Fruit fly (Drosophila melanogaster) whole organism, larva: ENCODE data around the gene Grp170.

Experiments
- noc ChIP-seq: fragments of 200-800 bp; sonication (Bioruptor generic); optimal IDR thresholded peaks from 3 replicates; lab custom pipeline; 2019; ENCODE audit warnings: missing biosample characterization, mild to moderate bottlenecking, missing genetic modification characterization, moderate library complexity

Gene Grp170

dm6 chrX:2289134-2289533, 14.3 kb upstream of the Grp170 start:
- no peak for TF ChIP-seq noc (tag; lab: Kevin White, UChicago)

- no peak for TF ChIP-seq noc (tag; lab: Kevin White, UChicago)
Measured at dm6 chrX:2288327-2288726, 13.5 kb upstream of the Grp170 start.

dm6 chrX:2286985-2287384, 12.1 kb upstream of the Grp170 start:
- TF ChIP-seq noc (tag; lab: Kevin White, UChicago), result no peak

dm6 chrX:2286255-2286654, 11.4 kb upstream of the Grp170 start:
- peak; percentile 34 for TF ChIP-seq noc (tag; lab: Kevin White, UChicago)

dm6 chrX:2283470-2283869, 8.6 kb upstream of the Grp170 start:
- no peak for TF ChIP-seq noc (tag; lab: Kevin White, UChicago)

dm6 chrX:2278782-2279304, 4.0 kb upstream of the Grp170 start:
- TF ChIP-seq noc (tag; lab: Kevin White, UChicago), result no peak

dm6 chrX:2275249-2275872, 493 bp upstream of the Grp170 start, which contains the start of gene Vml:
Gene Vml (plus strand): TSS chrX:2275822.
- no peak for TF ChIP-seq noc (tag; lab: Kevin White, UChicago)

- TF ChIP-seq noc (tag; lab: Kevin White, UChicago), result peak; percentile 10
Measured at dm6 chrX:2270557-2270930, 4.3 kb downstream of the Grp170 start, which contains the start of gene CG2924. Gene CG2924 (minus strand): TSS chrX:2270761.

dm6 chrX:2269822-2270556, 4.9 kb downstream of the Grp170 start:
- TF ChIP-seq noc (tag; lab: Kevin White, UChicago), result no peak

- TF ChIP-seq noc (tag; lab: Kevin White, UChicago), result peak; percentile 75
Measured at dm6 chrX:2262511-2262910, 12.4 kb downstream of the Grp170 start, which contains the start of the genes temp and CG3071. Gene temp (minus strand): TSS chrX:2262515. Gene CG3071 (plus strand): TSS chrX:2262837.

- TF ChIP-seq noc (tag; lab: Kevin White, UChicago), result no peak
Measured at dm6 chrX:2259763-2260162, 15.1 kb downstream of the Grp170 start, which contains the start of gene CG3078. Gene CG3078 (minus strand): TSS chrX:2259863.

dm6 chrX:2258602-2259233, 16.1 kb downstream of the Grp170 start:
- TF ChIP-seq noc (tag; lab: Kevin White, UChicago), result no peak

dm6 chrX:2255035-2255434, 19.8 kb downstream of the Grp170 start:
- TF ChIP-seq noc (tag; lab: Kevin White, UChicago), result no peak

- no peak for TF ChIP-seq noc (tag; lab: Kevin White, UChicago)
Measured at dm6 chrX:2254020-2254626, 20.7 kb downstream of the Grp170 start, which contains the start of gene CG3091. Gene CG3091 (minus strand): TSS chrX:2254197.

dm6 chrX:2251688-2252087, 23.2 kb downstream of the Grp170 start, which contains the start of gene CG3191:
Gene CG3191 (minus strand): TSS chrX:2251993.
- no peak for TF ChIP-seq noc (tag; lab: Kevin White, UChicago)
